Worm (Caenorhabditis elegans) whole organism, L4/young adult: ENCODE measurements around the gene str-102.
"Not testable (repeated sequence)": the region's sequence is repeated elsewhere in the genome, so short reads cannot be mapped to it uniquely, and the experiment has no call there.

ENCODE experiments used
- W03F9.2 ChIP-seq: fragments of 150-350 bp; optimal IDR thresholded peaks from 2 replicates; lab custom pipeline; 2014; ENCODE audit warnings: missing biosample characterization, missing genetic modification characterization
- dao-5 ChIP-seq: sonication (generic microtip); optimal IDR thresholded peaks from 2 replicates; lab custom pipeline; 2016; ENCODE audit warnings: missing genotype, missing genetic modification characterization, moderate library complexity, missing compliant biosample characterization
- him-1 ChIP-seq: sonication (generic microtip); optimal IDR thresholded peaks from 2 replicates; lab custom pipeline; 2016; ENCODE audit warnings: missing genotype, missing genetic modification reagents, missing genetic modification characterization, missing compliant biosample characterization

str-102 gene

ce11 chrV:15384733-15385132 is at the start of gene str-102:
Gene str-102 (plus strand): TSS chrV:15385033.
- no peak for TF ChIP-seq dao-5 (tag; lab: Kevin White, UChicago)
- no peak for TF ChIP-seq W03F9.2

ce11 chrV:15337405-15337804 is 47.4 kb upstream of the str-102 start, which contains the start of gene wrt-7:
Gene wrt-7 (minus strand): TSS chrV:15337505.
- TF ChIP-seq W03F9.2 = no peak
- no peak for TF ChIP-seq dao-5 (tag; lab: Kevin White, UChicago)
- no peak for TF ChIP-seq him-1 (tag; lab: Kevin White, UChicago)

- TF ChIP-seq W03F9.2 = no peak
- TF ChIP-seq dao-5 (tag; lab: Kevin White, UChicago) = no peak
- TF ChIP-seq him-1 (tag; lab: Kevin White, UChicago) = no peak
Measured at ce11 chrV:15339363-15339762, 45.5 kb upstream of the str-102 start, which contains the start of gene clec-228. Gene clec-228 (minus strand): TSS chrV:15339463.

ce11 chrV:15341404-15341803 is 43.4 kb upstream of the str-102 start, which contains the start of gene clec-229:
Gene clec-229 (minus strand): TSS chrV:15341504.
- no peak for TF ChIP-seq dao-5 (tag; lab: Kevin White, UChicago)
- TF ChIP-seq W03F9.2 = no peak
- no peak for TF ChIP-seq him-1 (tag; lab: Kevin White, UChicago)

- no peak for TF ChIP-seq him-1 (tag; lab: Kevin White, UChicago)
- TF ChIP-seq dao-5 (tag; lab: Kevin White, UChicago) = no peak
- no peak for TF ChIP-seq W03F9.2
Measured at ce11 chrV:15344481-15344880, 40.4 kb upstream of the str-102 start, which contains the start of gene wrt-8. Gene wrt-8 (minus strand): TSS chrV:15344581.

ce11 chrV:15347292-15347691 is 37.5 kb upstream of the str-102 start, which contains the start of gene C29F3.3:
Gene C29F3.3 (minus strand): TSS chrV:15347392.
- TF ChIP-seq him-1 (tag; lab: Kevin White, UChicago) (no peak), W03F9.2 (no peak), dao-5 (tag; lab: Kevin White, UChicago) (no peak)

- no peak for TF ChIP-seq W03F9.2
- no peak for TF ChIP-seq dao-5 (tag; lab: Kevin White, UChicago)
- no peak for TF ChIP-seq him-1 (tag; lab: Kevin White, UChicago)
Measured at ce11 chrV:15349044-15349443, 35.8 kb upstream of the str-102 start, which contains the start of gene clec-230. Gene clec-230 (minus strand): TSS chrV:15349144.

ce11 chrV:15350615-15351014 is 34.2 kb upstream of the str-102 start, which contains the start of gene clec-231:
Gene clec-231 (minus strand): TSS chrV:15350715.
- no peak for TF ChIP-seq him-1 (tag; lab: Kevin White, UChicago)
- no peak for TF ChIP-seq dao-5 (tag; lab: Kevin White, UChicago)
- TF ChIP-seq W03F9.2 = no peak

- TF ChIP-seq W03F9.2 = no peak
- TF ChIP-seq him-1 (tag; lab: Kevin White, UChicago) = no peak
- TF ChIP-seq dao-5 (tag; lab: Kevin White, UChicago) = no peak
Measured at ce11 chrV:15352376-15352775, 32.5 kb upstream of the str-102 start, which contains the start of gene srx-58. Gene srx-58 (plus strand): TSS chrV:15352676.

- TF ChIP-seq dao-5 (tag; lab: Kevin White, UChicago) (no peak), him-1 (tag; lab: Kevin White, UChicago) (no peak), W03F9.2 (no peak)
Measured at ce11 chrV:15354648-15355047, 30.2 kb upstream of the str-102 start, which contains the start of gene C29F3.7. Gene C29F3.7 (plus strand): TSS chrV:15354901.

ce11 chrV:15361412-15361811 is 23.4 kb upstream of the str-102 start, which contains the start of gene ech-1.1:
Gene ech-1.1 (minus strand): TSS chrV:15361512.
- TF ChIP-seq him-1 (tag; lab: Kevin White, UChicago); dao-5 (tag; lab: Kevin White, UChicago); W03F9.2: not testable (repeated sequence)

ce11 chrV:15367770-15368169 is 17.1 kb upstream of the str-102 start:
- TF ChIP-seq dao-5 (tag; lab: Kevin White, UChicago) = no peak
- TF ChIP-seq W03F9.2 = no peak
- TF ChIP-seq him-1 (tag; lab: Kevin White, UChicago) = no peak

- TF ChIP-seq dao-5 (tag; lab: Kevin White, UChicago) (no peak), W03F9.2 (no peak), him-1 (tag; lab: Kevin White, UChicago) (no peak)
Measured at ce11 chrV:15369707-15370106, 15.1 kb upstream of the str-102 start, which contains the start of gene nhr-269. Gene nhr-269 (minus strand): TSS chrV:15369807.

- no peak for TF ChIP-seq dao-5 (tag; lab: Kevin White, UChicago)
- TF ChIP-seq him-1 (tag; lab: Kevin White, UChicago) = no peak
- TF ChIP-seq W03F9.2 = no peak
Measured at ce11 chrV:15376223-15376622, 8.6 kb upstream of the str-102 start, which contains the start of gene srh-52. Gene srh-52 (minus strand): TSS chrV:15376323.
